Worm (Caenorhabditis elegans): ENCODE results near the gene rgl-1.

Gene rgl-1

ce11 chrX:3165569-3165968 lies 54.6 kb downstream of the rgl-1 start, which contains the start of gene pfut-1:
Gene pfut-1 (plus strand): TSS chrX:3165826.
- TF ChIP-seq ceh-83 (GFP tag; optimal IDR thresholded peaks at IDR 0.05) (no peak), nhr-28 (tag; optimal IDR thresholded peaks at IDR 0.05) (no peak), pha-4 (tag; optimal IDR thresholded peaks at IDR 0.05) (no peak), nhr-2 (tag; optimal IDR thresholded peaks at IDR 0.05) (no peak), unc-120 (tag; optimal IDR thresholded peaks at IDR 0.05; ENCODE audit: poor library complexity, severe bottlenecking) (no peak), mab-5 (tag; optimal IDR thresholded peaks at IDR 0.05) (no peak), ces-1 (GFP tag; optimal IDR thresholded peaks at IDR 0.05) (no peak), mls-2 (tag; optimal IDR thresholded peaks at IDR 0.05) (no peak), unc-39 (tag; optimal IDR thresholded peaks at IDR 0.05) (no peak), tbx-8 (GFP tag; optimal IDR thresholded peaks at IDR 0.05) (no peak), sem-2 (GFP tag; optimal IDR thresholded peaks at IDR 0.05) (no peak), nhr-12 (tag; optimal IDR thresholded peaks at IDR 0.05) (no peak), ceh-39 (tag; optimal IDR thresholded peaks at IDR 0.05) (no peak), elt-1 (tag; optimal IDR thresholded peaks at IDR 0.05; ENCODE audit: borderline replicate concordance, insufficient read depth) (no peak), nhr-237 (tag; optimal IDR thresholded peaks at IDR 0.05) (no peak)

- TF ChIP-seq elt-1 (tag; optimal IDR thresholded peaks at IDR 0.05; ENCODE audit: borderline replicate concordance, insufficient read depth), result no peak
- no peak for TF ChIP-seq tbx-8 (GFP tag; optimal IDR thresholded peaks at IDR 0.05)
- TF ChIP-seq unc-39 (tag; optimal IDR thresholded peaks at IDR 0.05), result no peak
- no peak for TF ChIP-seq mep-1 (tag; optimal IDR thresholded peaks at IDR 0.05)
- TF ChIP-seq unc-62 (GFP tag; optimal IDR thresholded peaks at IDR 0.05), result no peak
- TF ChIP-seq ceh-39 (tag; optimal IDR thresholded peaks at IDR 0.05), result no peak
- TF ChIP-seq ceh-43 (GFP tag; optimal IDR thresholded peaks at IDR 0.05), result no peak
- TF ChIP-seq lin-32 (GFP tag; optimal IDR thresholded peaks at IDR 0.05), result no peak
- TF ChIP-seq drap-1 (GFP tag; optimal IDR thresholded peaks at IDR 0.05), result no peak
These were observed 56.1 kb downstream of the rgl-1 start, which contains the start of gene syx-6 for ce11 chrX:3163972-3164575. Gene syx-6 (plus strand): TSS chrX:3164525.
